Worm (Caenorhabditis elegans) whole organism, L3 larva: ENCODE data around the gene nhr-213.

Source experiments
- R02D3.7 ChIP-seq: fragments of 150-350 bp; optimal IDR thresholded peaks from 2 replicates; lab custom pipeline; 2014; ENCODE audit warnings: missing biosample characterization, missing genetic modification characterization
- ama-1 ChIP-seq: fragments of 150-350 bp; optimal IDR thresholded peaks from 2 replicates; lab custom pipeline; 2018
- ceh-28 ChIP-seq: fragments of 150-350 bp; optimal IDR thresholded peaks from 2 replicates; lab custom pipeline; 2014; ENCODE audit warnings: missing biosample characterization, missing genetic modification reagents, missing genetic modification characterization
- ceh-82 ChIP-seq: fragments of 150-350 bp; optimal IDR thresholded peaks from 2 replicates; lab custom pipeline; 2014; ENCODE audit warnings: missing biosample characterization, missing genetic modification characterization
- ceh-9 ChIP-seq: sonication (generic microtip); optimal IDR thresholded peaks from 2 replicates; lab custom pipeline; 2018; ENCODE audit warnings: missing biosample characterization, missing genetic modification characterization
- daf-12 ChIP-seq: fragments of 150-350 bp; optimal IDR thresholded peaks from 2 replicates; lab custom pipeline; 2014; ENCODE audit warnings: missing biosample characterization, missing genetic modification reagents, missing genetic modification characterization
- egl-27 ChIP-seq: sonication (generic microtip); optimal IDR thresholded peaks from 4 replicates; lab custom pipeline; 2017; ENCODE audit warnings: missing biosample characterization, missing genetic modification reagents, missing genetic modification characterization
- elt-1 ChIP-seq: fragments of 150-350 bp; optimal IDR thresholded peaks from 2 replicates; lab custom pipeline; 2014; ENCODE audit warnings: missing biosample characterization, missing genetic modification characterization
- elt-2 ChIP-seq: sonication (generic microtip); optimal IDR thresholded peaks from 2 replicates; lab custom pipeline; 2016; ENCODE audit warnings: missing genetic modification reagents, mild to moderate bottlenecking, missing genetic modification characterization, missing compliant biosample characterization
- elt-3 ChIP-seq, 3 experiments: fragments of 150-350 bp in 1 of 3; sonication (generic microtip) in 2 of 3; optimal IDR thresholded peaks; 2 replicates in 2 of 3; 4 replicates in 1 of 3; lab custom pipeline; 2014 to 2017; ENCODE audit warnings: missing biosample characterization in 3 of 3, missing genetic modification characterization in 3 of 3
- eor-1 ChIP-seq, 2 experiments: fragments of 150-350 bp; optimal IDR thresholded peaks; 2 replicates each; lab custom pipeline; 2014 to 2018; ENCODE audit warnings: missing biosample characterization in 2 of 2, missing genetic modification characterization in 2 of 2
- fkh-2 ChIP-seq: fragments of 150-350 bp; optimal IDR thresholded peaks from 2 replicates; lab custom pipeline; 2014; ENCODE audit warnings: missing biosample characterization, missing genetic modification reagents, missing genetic modification characterization
- fos-1 ChIP-seq: fragments of 150-350 bp; optimal IDR thresholded peaks from 2 replicates; lab custom pipeline; 2014; ENCODE audit warnings: missing biosample characterization, missing genetic modification characterization
- hmg-11 ChIP-seq: sonication (generic microtip); optimal IDR thresholded peaks from 2 replicates; lab custom pipeline; 2016; ENCODE audit warnings: missing genetic modification characterization, missing compliant biosample characterization
- jun-1 ChIP-seq: fragments of 150-350 bp; optimal IDR thresholded peaks from 2 replicates; lab custom pipeline; 2014; ENCODE audit warnings: missing biosample characterization, missing genetic modification reagents, missing genetic modification characterization
- lsy-12 ChIP-seq: sonication (generic microtip); optimal IDR thresholded peaks from 2 replicates; lab custom pipeline; 2016; ENCODE audit warnings: mild to moderate bottlenecking, missing genetic modification characterization, missing compliant biosample characterization
- nhr-12 ChIP-seq: fragments of 150-350 bp; optimal IDR thresholded peaks from 2 replicates; lab custom pipeline; 2014; ENCODE audit warnings: missing biosample characterization, missing genetic modification characterization
- nhr-237 ChIP-seq: fragments of 150-350 bp; optimal IDR thresholded peaks from 2 replicates; lab custom pipeline; 2014; ENCODE audit warnings: missing biosample characterization, missing genetic modification characterization
- nhr-25 ChIP-seq: sonication (generic microtip); optimal IDR thresholded peaks from 2 replicates; lab custom pipeline; 2017; ENCODE audit warnings: missing biosample characterization, missing genetic modification characterization
- nhr-28 ChIP-seq: fragments of 150-350 bp; optimal IDR thresholded peaks from 2 replicates; lab custom pipeline; 2014; ENCODE audit warnings: missing biosample characterization, missing genetic modification characterization
- nhr-43 ChIP-seq: sonication (generic microtip); optimal IDR thresholded peaks from 2 replicates; lab custom pipeline; 2016; ENCODE audit warnings: mild to moderate bottlenecking, missing genetic modification characterization, missing compliant biosample characterization; ENCODE audit not compliant: poor library complexity, severe bottlenecking
- nhr-67 ChIP-seq: fragments of 150-350 bp; optimal IDR thresholded peaks from 2 replicates; lab custom pipeline; 2014; ENCODE audit warnings: missing biosample characterization, missing genetic modification characterization
- nhr-76 ChIP-seq: fragments of 150-350 bp; sonication (generic microtip); optimal IDR thresholded peaks from 5 replicates; lab custom pipeline; 2014; ENCODE audit warnings: missing biosample characterization, missing genetic modification characterization
- nhr-77 ChIP-seq: fragments of 150-350 bp; optimal IDR thresholded peaks from 2 replicates; lab custom pipeline; 2014; ENCODE audit warnings: missing biosample characterization, missing genetic modification characterization
- pha-4 ChIP-seq: fragments of 150-350 bp; optimal IDR thresholded peaks from 2 replicates; lab custom pipeline; 2014; ENCODE audit warnings: missing biosample characterization, missing genetic modification reagents, missing genetic modification characterization
- pqm-1 ChIP-seq: fragments of 150-350 bp; optimal IDR thresholded peaks from 2 replicates; lab custom pipeline; 2017; ENCODE audit warnings: missing biosample characterization, missing genetic modification characterization, inconsistent platforms
- sea-2 ChIP-seq: fragments of 150-350 bp; sonication (generic microtip); optimal IDR thresholded peaks from 4 replicates; lab custom pipeline; 2014; ENCODE audit warnings: missing biosample characterization, missing genetic modification reagents, missing genetic modification characterization
- skn-1 ChIP-seq: fragments of 150-350 bp; optimal IDR thresholded peaks from 2 replicates; lab custom pipeline; 2014; ENCODE audit warnings: missing biosample characterization, missing genetic modification characterization
- snpc-4 ChIP-seq: fragments of 150-350 bp; optimal IDR thresholded peaks from 2 replicates; lab custom pipeline; 2014; ENCODE audit warnings: missing biosample characterization, missing genetic modification characterization
- unc-39 ChIP-seq: sonication (generic microtip); optimal IDR thresholded peaks from 4 replicates; lab custom pipeline; 2017; ENCODE audit warnings: missing biosample characterization, missing genetic modification characterization
- unc-62 ChIP-seq: fragments of 150-350 bp; sonication (generic microtip); optimal IDR thresholded peaks from 4 replicates; lab custom pipeline; 2014; ENCODE audit warnings: missing biosample characterization, missing genetic modification reagents, missing genetic modification characterization
- zag-1 ChIP-seq: fragments of 150-350 bp; optimal IDR thresholded peaks from 2 replicates; lab custom pipeline; 2014; ENCODE audit warnings: missing biosample characterization, missing genetic modification characterization

The nhr-213 gene

DNA sequence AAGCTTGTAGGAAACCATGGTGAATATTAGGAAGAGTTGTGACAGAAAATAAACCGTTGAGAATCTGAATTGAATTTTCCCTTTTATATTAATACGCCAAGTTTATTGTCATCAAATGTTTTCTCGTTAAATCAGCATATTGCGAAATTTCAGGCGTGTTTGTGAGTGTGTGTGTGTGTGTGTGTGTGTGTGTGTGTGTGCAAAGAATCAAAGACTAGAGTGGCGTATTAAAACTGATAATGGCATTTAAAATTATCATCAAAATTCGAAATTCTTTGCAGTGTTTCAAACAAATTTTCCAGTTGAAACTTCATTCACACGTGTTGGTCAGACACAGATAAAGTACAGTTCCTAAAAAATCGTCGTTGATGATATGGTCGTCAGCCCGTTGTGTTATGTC lies 19.3 kb upstream of the nhr-213 start, which contains the start of gene gst-38:
gst-38 (minus strand) TSS at position 152 of the 400 bp plus-strand sequence.
- TF ChIP-seq pqm-1 (tag; lab: Kevin White, UChicago) = peak; percentile 41
- TF ChIP-seq nhr-28 (tag; lab: Kevin White, UChicago) = no peak
- TF ChIP-seq hmg-11 (tag; lab: Kevin White, UChicago) = no peak
- peak; percentile 14 for TF ChIP-seq skn-1 (tag; lab: Kevin White, UChicago)
- TF ChIP-seq daf-12 (tag; lab: Kevin White, UChicago) = no peak
- peak; percentile 88 for TF ChIP-seq elt-2 (tag; lab: Kevin White, UChicago)
- TF ChIP-seq elt-3 (tag; optimal IDR thresholded peaks at IDR 0.05; lab: Kevin White, UChicago) = no peak

DNA sequence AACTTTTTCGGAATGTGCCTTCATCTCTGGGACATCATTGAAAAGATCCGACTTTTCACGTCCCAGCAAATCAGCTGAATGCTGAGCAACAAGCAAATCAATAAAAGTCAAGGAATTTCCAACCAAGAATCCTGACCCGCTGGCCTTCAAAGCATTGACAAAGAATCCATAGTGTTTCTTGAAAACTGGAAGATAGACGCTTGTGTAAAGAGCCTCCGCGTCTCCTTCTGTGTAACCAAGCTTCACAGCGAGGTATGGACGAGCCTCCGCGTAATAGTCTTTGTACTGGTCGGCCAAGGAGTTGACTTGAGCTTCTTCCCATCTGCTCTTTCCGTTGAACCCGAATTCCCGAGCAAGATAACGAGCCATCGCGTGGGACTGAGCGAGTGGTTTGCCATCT lies 18.7 kb upstream of the nhr-213 start:
- TF ChIP-seq ceh-28 (tag; lab: Kevin White, UChicago) (no peak), ceh-9 (no peak), snpc-4 (tag; lab: Kevin White, UChicago) (no peak), ama-1 (lab: Kevin White, UChicago) (no peak), jun-1 (tag; lab: Kevin White, UChicago) (no peak), fkh-2 (tag; lab: Kevin White, UChicago) (no peak), pha-4 (tag; lab: Kevin White, UChicago) (no peak)
- TF ChIP-seq, all 47 proteins: peak for 0

DNA sequence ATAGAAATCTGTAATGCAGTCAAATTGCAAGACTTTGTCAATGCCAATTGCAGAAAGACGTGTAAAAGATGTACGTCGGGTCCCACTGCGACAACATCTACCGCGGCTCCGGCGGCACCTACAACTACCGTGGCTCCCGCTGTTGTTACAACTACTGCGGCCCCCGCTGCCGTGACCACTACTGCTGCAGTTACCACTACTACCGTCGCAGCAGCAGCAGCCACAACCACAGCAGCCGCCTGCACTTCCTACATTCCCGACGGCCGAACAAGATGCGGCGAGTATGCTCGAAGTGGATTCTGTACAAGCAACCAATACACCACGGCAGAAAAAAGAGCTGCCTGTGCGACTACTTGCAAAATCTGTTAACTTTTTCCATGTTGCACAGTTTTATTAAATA lies 18.2 kb upstream of the nhr-213 start:
- TF ChIP-seq elt-1 (tag; lab: Kevin White, UChicago) (no peak), fos-1 (tag; lab: Kevin White, UChicago) (no peak), nhr-67 (tag; lab: Kevin White, UChicago) (no peak), elt-2 (tag; lab: Kevin White, UChicago) (no peak), elt-3 (tag; optimal IDR thresholded peaks at IDR 0.05; lab: Kevin White, UChicago) (no peak), eor-1 (tag; optimal IDR thresholded peaks at IDR 0.05; lab: Kevin White, UChicago) (no peak), daf-12 (tag; lab: Kevin White, UChicago) (no peak), lsy-12 (no peak), ceh-9 (no peak), nhr-12 (no peak), nhr-237 (no peak), snpc-4 (tag; lab: Kevin White, UChicago) (no peak), nhr-77 (no peak), unc-62 (GFP tag; lab: Kevin White, UChicago) (no peak), egl-27 (no peak)

DNA sequence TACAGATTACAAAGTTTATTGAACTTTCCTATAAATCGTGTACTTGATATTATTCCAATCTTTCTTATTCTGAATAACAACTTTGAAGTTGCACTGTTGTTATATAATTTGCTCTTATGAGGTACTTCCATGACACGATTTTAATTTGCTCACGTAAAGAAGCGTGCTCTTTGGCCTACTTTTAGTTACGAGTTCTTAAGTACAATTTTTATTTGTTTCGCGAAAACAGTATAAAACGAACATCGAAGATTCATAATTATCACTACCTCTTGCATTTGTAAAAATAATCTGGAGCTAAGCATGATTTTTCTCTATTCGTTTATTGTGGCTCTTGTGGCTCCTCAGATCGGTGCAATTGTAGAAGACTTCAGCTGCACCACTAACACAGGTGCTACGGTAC lies 17.1 kb upstream of the nhr-213 start, which contains the start of gene F35E8.7:
F35E8.7 (plus strand) TSS at position 301 of the 400 bp plus-strand sequence.
- TF ChIP-seq ceh-28 (tag; lab: Kevin White, UChicago) = no peak

DNA sequence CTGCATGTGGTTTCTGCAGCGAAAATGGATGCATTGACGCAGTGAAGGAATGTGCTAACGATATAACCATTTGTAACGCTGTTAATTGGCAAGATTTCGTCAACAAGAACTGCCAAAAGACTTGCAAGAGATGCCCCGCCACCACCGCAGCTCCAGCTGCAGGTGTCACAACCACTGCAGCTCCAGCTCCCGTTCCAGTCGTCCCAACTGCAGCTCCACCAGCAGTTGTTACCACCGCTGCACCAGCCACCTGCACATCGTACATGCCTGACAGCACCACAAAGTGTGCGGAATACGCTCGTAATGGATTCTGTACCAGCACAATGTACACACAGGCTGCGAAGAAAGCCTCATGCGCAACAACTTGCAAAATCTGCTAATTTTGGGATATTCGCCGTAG lies 16.1 kb upstream of the nhr-213 start:
- TF ChIP-seq elt-3 (tag; optimal IDR thresholded peaks at IDR 0.05; lab: Kevin White, UChicago) (no peak), eor-1 (tag; optimal IDR thresholded peaks at IDR 0.05; lab: Kevin White, UChicago) (no peak), nhr-25 (tag; lab: Kevin White, UChicago) (no peak), zag-1 (tag; lab: Kevin White, UChicago) (no peak), nhr-76 (tag; lab: Kevin White, UChicago) (no peak), nhr-43 (tag; lab: Kevin White, UChicago) (no peak), R02D3.7 (tag; lab: Kevin White, UChicago) (no peak), ceh-82 (tag; lab: Kevin White, UChicago) (no peak)
- TF ChIP-seq, all 47 proteins: peak for 0

DNA sequence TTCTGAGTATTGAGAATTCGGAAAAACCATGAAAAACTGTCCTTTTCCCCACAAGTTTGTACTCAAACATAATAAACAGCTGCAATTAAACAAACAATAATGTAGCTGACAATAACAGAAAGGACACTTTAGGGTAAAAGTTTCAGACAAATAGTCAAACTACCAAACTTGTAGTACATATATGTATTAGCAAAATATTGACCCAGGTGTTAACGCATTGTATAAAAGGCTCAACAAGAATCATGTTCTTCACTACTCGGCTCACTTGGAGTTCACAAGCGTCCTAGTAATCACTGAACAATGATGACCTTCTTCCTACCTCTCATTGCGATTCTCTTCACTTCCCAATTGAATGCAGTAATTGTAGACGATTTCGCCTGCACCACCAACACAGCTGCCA lies 15.3 kb upstream of the nhr-213 start, which contains the start of gene F35E8.6:
F35E8.6 (plus strand) TSS at position 301 of the 400 bp plus-strand sequence.
- TF ChIP-seq sea-2 (GFP tag; lab: Kevin White, UChicago) (no peak), ceh-82 (tag; lab: Kevin White, UChicago) (no peak), snpc-4 (tag; lab: Kevin White, UChicago) (no peak), nhr-28 (tag; lab: Kevin White, UChicago) (no peak), elt-1 (tag; lab: Kevin White, UChicago) (no peak), nhr-77 (no peak), unc-39 (tag; lab: Kevin White, UChicago) (no peak), pqm-1 (tag; lab: Kevin White, UChicago) (no peak), fkh-2 (tag; lab: Kevin White, UChicago) (no peak)
